Worm (Caenorhabditis elegans) whole organism, mixed stage, embryonic: ENCODE measurements around the gene algn-7.

ENCODE experiments used
- bed-3 ChIP-seq: fragments of 200-800 bp; sonication (Bioruptor generic); optimal IDR thresholded peaks from 3 replicates; lab custom pipeline; 2018; ENCODE audit warnings: mild to moderate bottlenecking, missing genetic modification characterization, moderate library complexity, missing compliant biosample characterization
- elt-3 ChIP-seq: fragments of 150-350 bp; optimal IDR thresholded peaks from 2 replicates; lab custom pipeline; 2014; ENCODE audit warnings: missing biosample characterization, missing genetic modification characterization
- lin-13 ChIP-seq: fragments of 150-350 bp; optimal IDR thresholded peaks from 2 replicates; lab custom pipeline; 2014; ENCODE audit warnings: missing biosample characterization, missing genetic modification characterization
- nhr-28 ChIP-seq: fragments of 150-350 bp; optimal IDR thresholded peaks from 2 replicates; lab custom pipeline; 2014; ENCODE audit warnings: missing biosample characterization, missing genetic modification characterization
- unc-62 ChIP-seq: fragments of 150-350 bp; optimal IDR thresholded peaks from 2 replicates; lab custom pipeline; 2014; ENCODE audit warnings: missing biosample characterization, missing genetic modification reagents, missing genetic modification characterization
- ztf-11 ChIP-seq: fragments of 150-350 bp; optimal IDR thresholded peaks from 2 replicates; lab custom pipeline; 2014; ENCODE audit warnings: missing biosample characterization, missing genetic modification characterization

DNA sequence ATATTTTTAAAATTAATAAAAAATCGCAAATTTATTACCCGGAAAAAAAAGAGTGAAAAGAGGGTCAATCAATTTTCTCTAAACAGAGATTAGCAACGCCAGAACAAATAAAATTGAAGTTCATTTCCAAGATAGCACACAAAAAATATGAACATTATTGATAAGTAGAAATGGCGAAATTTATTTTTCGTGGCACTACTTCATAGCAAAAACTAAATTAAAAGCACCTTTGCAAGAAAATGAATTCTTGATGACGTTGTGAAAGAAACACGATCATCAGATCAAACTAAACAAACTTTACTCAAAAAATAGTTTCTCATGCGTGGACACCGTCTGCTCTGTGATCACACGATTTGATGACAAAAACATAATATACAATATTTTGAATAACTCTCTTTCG is 11.5 kb downstream of the algn-7 start, which contains the start of gene Y60A3A.16:
- no peak for TF ChIP-seq unc-62
- no peak for TF ChIP-seq lin-13 (tag; lab: Kevin White, UChicago)
- TF ChIP-seq nhr-28 (tag; lab: Kevin White, UChicago) = no peak
- no peak for TF ChIP-seq elt-3 (tag; lab: Kevin White, UChicago)
- TF ChIP-seq bed-3 (GFP tag; lab: Kevin White, UChicago) = no peak
- no peak for TF ChIP-seq ztf-11 (tag; lab: Kevin White, UChicago)
